Worm (Caenorhabditis elegans): ENCODE measurements around the gene ZK353.9.

DNA sequence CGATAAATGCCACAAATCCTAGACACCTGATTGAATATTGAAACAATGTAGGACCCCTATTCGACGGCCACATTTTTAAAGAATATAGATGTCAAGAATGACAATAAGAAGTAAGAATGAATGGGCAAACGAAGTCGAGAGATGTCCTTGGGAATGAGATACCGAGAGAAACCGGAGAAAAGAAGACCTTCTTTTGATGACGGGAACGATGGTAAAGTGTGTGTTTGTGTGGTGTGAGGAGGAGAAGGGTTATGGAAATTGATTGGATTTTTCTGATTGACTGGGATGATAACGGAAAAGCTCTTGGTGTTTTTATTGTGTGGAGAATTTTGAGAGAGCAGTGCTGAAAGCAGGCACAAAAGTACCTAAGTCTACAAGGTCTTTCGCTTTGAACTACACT is 40.7 kb upstream of the ZK353.9 start, which contains the start of gene R05D3.9:
- TF ChIP-seq him-1 (tag; optimal IDR thresholded peaks at IDR 0.05) (no peak), W03F9.2 (tag; optimal IDR thresholded peaks at IDR 0.05) (no peak)

Measured in whole organism, L4/young adult.